Fruit fly (Drosophila melanogaster) whole organism, embryonic: ENCODE results near the gene CG12880.

Experiments used
- Abd-B ChIP-seq: fragments of 200-800 bp; sonication (Bioruptor generic); optimal IDR thresholded peaks from 2 replicates; lab custom pipeline; 2018; ENCODE audit warnings: missing biosample characterization, mild to moderate bottlenecking, missing genetic modification characterization, moderate library complexity
- Aef1 ChIP-seq: fragments of 200-800 bp; sonication (Bioruptor generic); IDR thresholded peaks from 3 replicates; pipeline ENCODE4 v1.3.6; 2022; ENCODE audit warnings: missing biosample characterization, missing genetic modification characterization
- CG10267 ChIP-seq: fragments of 200-800 bp; sonication (Bioruptor generic); optimal IDR thresholded peaks from 2 replicates; lab custom pipeline; 2018; ENCODE audit warnings: missing biosample characterization, mild to moderate bottlenecking, missing genetic modification characterization, moderate library complexity
- CG10274 ChIP-seq: fragments of 200-800 bp; sonication (Bioruptor generic); optimal IDR thresholded peaks from 3 replicates; lab custom pipeline; 2017; ENCODE audit warnings: missing biosample characterization, mild to moderate bottlenecking, missing genetic modification characterization
- CG10321 ChIP-seq: fragments of 200-800 bp; sonication (Bioruptor generic); IDR thresholded peaks from 2 replicates; pipeline ENCODE4 v1.3.6; 2022; ENCODE audit warnings: missing biosample characterization, missing genetic modification characterization
- CG11504 ChIP-seq: fragments of 200-800 bp; sonication (Bioruptor generic); optimal IDR thresholded peaks from 3 replicates; lab custom pipeline; 2019; ENCODE audit warnings: missing biosample characterization, mild to moderate bottlenecking, missing genetic modification characterization, moderate library complexity
- CG11723 ChIP-seq: fragments of 200-800 bp; sonication (Bioruptor generic); optimal IDR thresholded peaks from 2 replicates; lab custom pipeline; 2017; ENCODE audit warnings: missing biosample characterization, mild to moderate bottlenecking, missing genetic modification characterization
- CG13424 ChIP-seq: fragments of 200-800 bp; sonication (Bioruptor generic); optimal IDR thresholded peaks from 2 replicates; lab custom pipeline; 2019; ENCODE audit warnings: missing biosample characterization, mild to moderate bottlenecking, missing genetic modification characterization, moderate library complexity
- CG15514 ChIP-seq: fragments of 200-800 bp; sonication (Bioruptor generic); optimal IDR thresholded peaks from 3 replicates; lab custom pipeline; 2017; ENCODE audit warnings: missing biosample characterization, missing genetic modification characterization, mild to moderate bottlenecking, moderate library complexity, missing genetic modification reagents
- CG18476 ChIP-seq: fragments of 200-800 bp; sonication (Bioruptor generic); optimal IDR thresholded peaks from 2 replicates; lab custom pipeline; 2016; ENCODE audit warnings: missing biosample characterization, mild to moderate bottlenecking, missing genetic modification characterization
- CG18599 ChIP-seq: fragments of 200-800 bp; sonication (Bioruptor generic); optimal IDR thresholded peaks from 3 replicates; lab custom pipeline; 2017; ENCODE audit warnings: missing biosample characterization, missing genetic modification characterization, mild to moderate bottlenecking, moderate library complexity, missing genetic modification reagents
- CG2712 ChIP-seq: fragments of 200-800 bp; optimal IDR thresholded peaks from 3 replicates; lab custom pipeline; 2019; ENCODE audit warnings: missing biosample characterization, mild to moderate bottlenecking, missing genetic modification characterization, moderate library complexity
- CG32532 ChIP-seq: fragments of 200-800 bp; sonication (Bioruptor generic); IDR thresholded peaks from 2 replicates; pipeline ENCODE4 v1.3.6; 2022; ENCODE audit warnings: missing biosample characterization, missing genetic modification characterization
- CG34422 ChIP-seq: fragments of 200-800 bp; sonication (Bioruptor generic); IDR thresholded peaks from 3 replicates; pipeline ENCODE4 v1.3.6; 2022; ENCODE audit warnings: missing biosample characterization, missing genetic modification characterization
- CG4854 ChIP-seq: fragments of 200-800 bp; sonication (Bioruptor generic); optimal IDR thresholded peaks from 2 replicates; lab custom pipeline; 2016; ENCODE audit warnings: missing biosample characterization, missing genetic modification characterization, inconsistent platforms
- CG6683 ChIP-seq: fragments of 200-800 bp; sonication (Bioruptor generic); optimal IDR thresholded peaks from 2 replicates; lab custom pipeline; 2017; ENCODE audit warnings: missing biosample characterization, mild to moderate bottlenecking, missing genetic modification characterization, missing genetic modification reagents
- CG7839 ChIP-seq: fragments of 200-800 bp; sonication (Bioruptor generic); optimal IDR thresholded peaks from 3 replicates; lab custom pipeline; 2018; ENCODE audit warnings: missing biosample characterization, mild to moderate bottlenecking, missing genetic modification characterization, moderate library complexity
- CG7963 ChIP-seq: fragments of 200-800 bp; sonication (Bioruptor generic); IDR thresholded peaks from 3 replicates; pipeline ENCODE4 v1.3.6; 2022; ENCODE audit warnings: missing biosample characterization, missing genetic modification characterization; ENCODE audit not compliant: partially characterized antibody
- CG9437 ChIP-seq: fragments of 200-800 bp; sonication (Bioruptor generic); optimal IDR thresholded peaks from 2 replicates; lab custom pipeline; 2018; ENCODE audit warnings: missing biosample characterization, mild to moderate bottlenecking, missing genetic modification characterization
- CG9727 ChIP-seq: fragments of 200-800 bp; sonication (Bioruptor generic); optimal IDR thresholded peaks from 3 replicates; lab custom pipeline; 2017; ENCODE audit warnings: missing biosample characterization, mild to moderate bottlenecking, missing genetic modification characterization
- CG9797 ChIP-seq: fragments of 200-800 bp; sonication (Bioruptor generic); optimal IDR thresholded peaks from 3 replicates; lab custom pipeline; 2018; ENCODE audit warnings: missing biosample characterization, mild to moderate bottlenecking, missing genetic modification characterization
- CG9932 ChIP-seq: fragments of 200-800 bp; sonication (Bioruptor generic); IDR thresholded peaks from 2 replicates; pipeline ENCODE4 v1.3.6; 2022; ENCODE audit warnings: missing biosample characterization, missing genetic modification characterization
- Ets97D ChIP-seq: fragments of 200-800 bp; sonication (Bioruptor generic); optimal IDR thresholded peaks from 3 replicates; lab custom pipeline; 2016; ENCODE audit warnings: missing biosample characterization, missing genetic modification characterization
- HLH3B ChIP-seq: fragments of 200-800 bp; sonication (Bioruptor generic); IDR thresholded peaks from 2 replicates; pipeline ENCODE4 v1.3.6; 2022; ENCODE audit warnings: missing biosample characterization, missing genetic modification characterization
- Jarid2 ChIP-seq: fragments of 200-800 bp; sonication (Bioruptor generic); optimal IDR thresholded peaks from 3 replicates; lab custom pipeline; 2017; ENCODE audit warnings: mild to moderate bottlenecking, missing biosample characterization, missing genetic modification reagents, missing genetic modification characterization
- MESR4 ChIP-seq: fragments of 200-800 bp; sonication (Bioruptor generic); optimal IDR thresholded peaks from 2 replicates; lab custom pipeline; 2018; ENCODE audit warnings: missing biosample characterization, mild to moderate bottlenecking, missing genetic modification characterization, moderate library complexity
- Sin3A ChIP-seq: fragments of >200 bp; optimal IDR thresholded peaks from 2 replicates; lab custom pipeline; 2018
- Sry-δ ChIP-seq: fragments of 200-800 bp; sonication (Bioruptor generic); optimal IDR thresholded peaks from 2 replicates; lab custom pipeline; 2016; ENCODE audit warnings: missing biosample characterization, missing genetic modification characterization
- Trl ChIP-seq, 3 experiments: fragments of >200 bp in 2 of 3; fragments of 200-800 bp in 1 of 3; sonication (Bioruptor generic) in 1 of 3; optimal IDR thresholded peaks; 2 replicates in 1 of 3; 3 replicates in 2 of 3; lab custom pipeline; 2016 to 2017; ENCODE audit warnings: missing biosample characterization in 1 of 3, missing genetic modification characterization in 1 of 3
- ash1 ChIP-seq: fragments of 200-800 bp; sonication (Bioruptor generic); optimal IDR thresholded peaks from 2 replicates; lab custom pipeline; 2018; ENCODE audit warnings: missing biosample characterization, mild to moderate bottlenecking, missing genetic modification characterization
- bowl ChIP-seq: fragments of 200-800 bp; sonication (Bioruptor generic); IDR thresholded peaks from 2 replicates; pipeline ENCODE4 v1.3.6; 2022; ENCODE audit warnings: missing biosample characterization, missing genetic modification characterization
- cg ChIP-seq: fragments of 200-800 bp; sonication (Bioruptor generic); optimal IDR thresholded peaks from 3 replicates; lab custom pipeline; 2019; ENCODE audit warnings: missing biosample characterization, mild to moderate bottlenecking, missing genetic modification characterization, moderate library complexity
- crol ChIP-seq: fragments of 200-800 bp; sonication (Bioruptor generic); IDR thresholded peaks from 2 replicates; pipeline ENCODE4 v1.3.6; 2022; ENCODE audit warnings: missing biosample characterization, missing genetic modification characterization
- crp ChIP-seq, 2 experiments: fragments of 200-800 bp; sonication (Bioruptor generic); optimal IDR thresholded peaks; 2 replicates in 1 of 2; 3 replicates in 1 of 2; lab custom pipeline; 2017; ENCODE audit warnings: missing biosample characterization in 2 of 2, missing genetic modification characterization in 2 of 2, mild to moderate bottlenecking in 1 of 2, moderate library complexity in 1 of 2
- dan ChIP-seq: fragments of 200-800 bp; sonication (Bioruptor generic); IDR thresholded peaks from 2 replicates; pipeline ENCODE4 v1.3.6; 2022; ENCODE audit warnings: missing biosample characterization, missing genetic modification characterization
- dimm ChIP-seq: fragments of 200-800 bp; sonication (Bioruptor generic); IDR thresholded peaks from 2 replicates; pipeline ENCODE4 v1.3.6; 2022; ENCODE audit warnings: missing biosample characterization, missing genetic modification characterization
- h ChIP-seq: fragments of >200 bp; optimal IDR thresholded peaks from 2 replicates; lab custom pipeline; 2017
- kay ChIP-seq: fragments of 200-800 bp; sonication (Bioruptor generic); optimal IDR thresholded peaks from 2 replicates; lab custom pipeline; 2016; ENCODE audit warnings: missing biosample characterization, missing genetic modification characterization
- ken ChIP-seq: fragments of 200-800 bp; sonication (Bioruptor generic); IDR thresholded peaks from 3 replicates; pipeline ENCODE4 v1.3.6; 2022; ENCODE audit warnings: missing biosample characterization, missing genetic modification characterization
- nmo ChIP-seq: fragments of 200-800 bp; sonication (Bioruptor generic); optimal IDR thresholded peaks from 2 replicates; lab custom pipeline; 2018; ENCODE audit warnings: missing biosample characterization, mild to moderate bottlenecking, missing genetic modification characterization, moderate library complexity
- onecut ChIP-seq: fragments of 200-800 bp; sonication (Bioruptor generic); IDR thresholded peaks from 2 replicates; pipeline ENCODE4 v1.3.6; 2022; ENCODE audit warnings: missing biosample characterization, missing genetic modification characterization
- phol ChIP-seq: fragments of 200-800 bp; sonication (Bioruptor generic); optimal IDR thresholded peaks from 3 replicates; lab custom pipeline; 2018; ENCODE audit warnings: missing biosample characterization, mild to moderate bottlenecking, missing genetic modification characterization, moderate library complexity
- salm ChIP-seq: fragments of 200-800 bp; sonication (Bioruptor generic); optimal IDR thresholded peaks from 2 replicates; lab custom pipeline; 2018; ENCODE audit warnings: missing biosample characterization, mild to moderate bottlenecking, missing genetic modification characterization
- sd ChIP-seq: fragments of 200-800 bp; sonication (Bioruptor generic); optimal IDR thresholded peaks from 3 replicates; lab custom pipeline; 2018; ENCODE audit warnings: missing biosample characterization, mild to moderate bottlenecking, missing genetic modification characterization, moderate library complexity
- stwl ChIP-seq: fragments of 200-800 bp; sonication (Bioruptor generic); optimal IDR thresholded peaks from 3 replicates; lab custom pipeline; 2018; ENCODE audit warnings: missing biosample characterization, mild to moderate bottlenecking, missing genetic modification characterization, moderate library complexity
- sug ChIP-seq: fragments of 200-800 bp; optimal IDR thresholded peaks from 2 replicates; lab custom pipeline; 2019; ENCODE audit warnings: missing biosample characterization, mild to moderate bottlenecking, missing genetic modification characterization, moderate library complexity
- tin ChIP-seq: fragments of 200-800 bp; sonication (Bioruptor generic); optimal IDR thresholded peaks from 3 replicates; lab custom pipeline; 2016; ENCODE audit warnings: missing biosample characterization, missing genetic modification characterization
- trh ChIP-seq: fragments of 200-800 bp; sonication (Bioruptor generic); optimal IDR thresholded peaks from 2 replicates; lab custom pipeline; 2016; ENCODE audit warnings: missing biosample characterization, missing genetic modification characterization
- twi ChIP-seq: fragments of 200-800 bp; optimal IDR thresholded peaks from 2 replicates; lab custom pipeline; 2019; ENCODE audit warnings: missing biosample characterization, mild to moderate bottlenecking, missing genetic modification characterization, moderate library complexity
- vfl ChIP-seq: fragments of 200-800 bp; sonication (Bioruptor generic); optimal IDR thresholded peaks from 2 replicates; lab custom pipeline; 2016; ENCODE audit warnings: missing biosample characterization, missing genetic modification characterization

The CG12880 gene

dm6 chr3R:27699540-27700228 lies 13.9 kb downstream of the CG12880 start, which contains the start of gene ALiX (continued):
- TF ChIP-seq vfl (GFP tag; lab: Kevin White, UChicago): no peak
- TF ChIP-seq CG9437 (GFP tag; lab: Kevin White, UChicago): no peak
- peak; percentile 78 for TF ChIP-seq crol (GFP tag; lab: Robert Waterston, UW)
- TF ChIP-seq trh: no peak
- TF ChIP-seq CG11723 (GFP tag; lab: Kevin White, UChicago): no peak
- no peak for TF ChIP-seq onecut (GFP tag; lab: Robert Waterston, UW)
- TF ChIP-seq sug: peak; percentile 10
- no peak for TF ChIP-seq CG9727 (GFP tag; lab: Kevin White, UChicago)
- peak; percentile 67 for TF ChIP-seq kay (GFP tag; lab: Kevin White, UChicago)
- TF ChIP-seq cg (GFP tag; lab: Kevin White, UChicago): peak; percentile 47
- no peak for TF ChIP-seq CG11504 (tag; lab: Kevin White, UChicago)
- TF ChIP-seq CG34422 (GFP tag; lab: Robert Waterston, UW): 0 out of 3 replicates have a peak, but pooled peaks have one; percentile 28
- no peak for TF ChIP-seq CG10274 (GFP tag; lab: Kevin White, UChicago)
- TF ChIP-seq Trl (optimal IDR thresholded peaks at IDR 0.05; lab: Kevin White, UChicago): peak in 1 of 2 experiments; percentile 48
- TF ChIP-seq Trl (GFP tag; optimal IDR thresholded peaks at IDR 0.05; lab: Kevin White, UChicago): no peak
- TF ChIP-seq CG9932: no peak
- no peak for TF ChIP-seq HLH3B
- no peak for TF ChIP-seq CG18599 (GFP tag; lab: Kevin White, UChicago)
- no peak for TF ChIP-seq CG9797 (GFP tag; lab: Kevin White, UChicago)

dm6 chr3R:27700229-27700573 lies 14.4 kb downstream of the CG12880 start, which contains the start of gene btz:
Gene btz (plus strand): TSS chr3R:27700361.
- TF ChIP-seq stwl: peak; percentile 71
- no peak for TF ChIP-seq CG7963 (GFP tag; lab: Robert Waterston, UW)
- no peak for TF ChIP-seq CG7839 (tag; lab: Kevin White, UChicago)
- no peak for TF ChIP-seq salm (tag; lab: Kevin White, UChicago)
- no peak for TF ChIP-seq Jarid2 (GFP tag; lab: Kevin White, UChicago)
- TF ChIP-seq Abd-B: peak; percentile 2
- peak; percentile 56 for TF ChIP-seq Sry-δ (GFP tag; lab: Kevin White, UChicago)
- no peak for TF ChIP-seq Aef1 (GFP tag; lab: Robert Waterston, UW)
- TF ChIP-seq bowl (GFP tag; lab: Robert Waterston, UW): no peak
- TF ChIP-seq CG2712: no peak
- TF ChIP-seq CG6683 (GFP tag; lab: Kevin White, UChicago): no peak
- peak; percentile 45 for TF ChIP-seq nmo
- TF ChIP-seq sd (tag; lab: Kevin White, UChicago): no peak
- peak; percentile 9 for TF ChIP-seq CG13424 (tag; lab: Kevin White, UChicago)
- TF ChIP-seq dan (GFP tag; lab: Robert Waterston, UW): no peak
- no peak for TF ChIP-seq ash1 (GFP tag; lab: Kevin White, UChicago)
- TF ChIP-seq CG32532 (GFP tag; lab: Robert Waterston, UW): no peak
- peak; percentile 10 for TF ChIP-seq phol (tag; lab: Kevin White, UChicago)
- TF ChIP-seq CG15514 (GFP tag; lab: Kevin White, UChicago): peak; percentile 82
- TF ChIP-seq tin (GFP tag; lab: Kevin White, UChicago): no peak
- no peak for TF ChIP-seq CG18476 (GFP tag; lab: Kevin White, UChicago)
- TF ChIP-seq CG4854 (GFP tag; lab: Kevin White, UChicago): no peak
- no peak for TF ChIP-seq dimm (GFP tag; lab: Robert Waterston, UW)
- peak; percentile 54 for TF ChIP-seq MESR4 (GFP tag; lab: Kevin White, UChicago)
- TF ChIP-seq crp (GFP tag; optimal IDR thresholded peaks at IDR 0.05; lab: Kevin White, UChicago): peak in 1 of 2 experiments; percentile 81
- TF ChIP-seq h: no peak
- TF ChIP-seq CG10321 (GFP tag; lab: Robert Waterston, UW): no peak
- TF ChIP-seq twi (tag; lab: Kevin White, UChicago): no peak
- no peak for TF ChIP-seq ken (GFP tag; lab: Robert Waterston, UW)
- TF ChIP-seq CG10267: peak; percentile 45
- peak; percentile 6 for TF ChIP-seq Sin3A
- peak; percentile 39 for TF ChIP-seq Ets97D (GFP tag; lab: Kevin White, UChicago)
